Fruit fly (Drosophila melanogaster) whole organism, embryonic: ENCODE measurements around the gene Fic.

Source experiments
- Adf1 ChIP-seq: fragments of 200-800 bp; sonication (Bioruptor generic); IDR thresholded peaks from 2 replicates; pipeline ENCODE4 v1.3.6; 2022; ENCODE audit warnings: missing biosample characterization, missing genetic modification characterization
- Blimp-1 ChIP-seq: fragments of 200-800 bp; sonication (Bioruptor generic); optimal IDR thresholded peaks from 3 replicates; lab custom pipeline; 2018; ENCODE audit warnings: missing biosample characterization, missing genetic modification characterization, mild to moderate bottlenecking, moderate library complexity, missing genetic modification reagents
- Bteb2 ChIP-seq: fragments of 200-800 bp; sonication (Bioruptor generic); optimal IDR thresholded peaks from 2 replicates; lab custom pipeline; 2016; ENCODE audit warnings: missing biosample characterization, missing genetic modification characterization
- CG1024 ChIP-seq: fragments of 200-800 bp; sonication (Bioruptor generic); IDR thresholded peaks from 2 replicates; pipeline ENCODE4 v1.3.6; 2022; ENCODE audit warnings: missing biosample characterization, missing genetic modification characterization
- CG12659 ChIP-seq: fragments of 200-800 bp; sonication (Bioruptor generic); optimal IDR thresholded peaks from 3 replicates; lab custom pipeline; 2017; ENCODE audit warnings: mild to moderate bottlenecking, missing biosample characterization, missing genetic modification reagents, missing genetic modification characterization
- CG13894 ChIP-seq: fragments of 200-800 bp; sonication (Bioruptor generic); optimal IDR thresholded peaks from 3 replicates; lab custom pipeline; 2018; ENCODE audit warnings: missing biosample characterization, mild to moderate bottlenecking, missing genetic modification characterization, moderate library complexity
- CG17385 ChIP-seq: fragments of 200-800 bp; sonication (Bioruptor generic); optimal IDR thresholded peaks from 3 replicates; lab custom pipeline; 2018; ENCODE audit warnings: missing biosample characterization, mild to moderate bottlenecking, missing genetic modification characterization
- CG17568 ChIP-seq: fragments of 200-800 bp; sonication (Bioruptor generic); optimal IDR thresholded peaks from 2 replicates; lab custom pipeline; 2018; ENCODE audit warnings: missing biosample characterization, mild to moderate bottlenecking, missing genetic modification characterization, moderate library complexity
- CG17802 ChIP-seq: fragments of 200-800 bp; sonication (Bioruptor generic); optimal IDR thresholded peaks from 2 replicates; lab custom pipeline; 2018; ENCODE audit warnings: missing biosample characterization, mild to moderate bottlenecking, missing genetic modification characterization, moderate library complexity
- CG1832 ChIP-seq: fragments of 200-800 bp; sonication (Bioruptor generic); optimal IDR thresholded peaks from 2 replicates; lab custom pipeline; 2017; ENCODE audit warnings: missing biosample characterization, mild to moderate bottlenecking, missing genetic modification characterization, inconsistent platforms
- CG2116 ChIP-seq: fragments of 200-800 bp; sonication (Bioruptor generic); optimal IDR thresholded peaks from 3 replicates; lab custom pipeline; 2018; ENCODE audit warnings: missing biosample characterization, mild to moderate bottlenecking, missing genetic modification characterization
- CG2120 ChIP-seq: fragments of 200-800 bp; sonication (Bioruptor generic); optimal IDR thresholded peaks from 3 replicates; lab custom pipeline; 2016; ENCODE audit warnings: missing biosample characterization, missing genetic modification characterization
- CG2712 ChIP-seq: fragments of 200-800 bp; optimal IDR thresholded peaks from 3 replicates; lab custom pipeline; 2019; ENCODE audit warnings: missing biosample characterization, mild to moderate bottlenecking, missing genetic modification characterization, moderate library complexity
- CG30020 ChIP-seq: fragments of 200-800 bp; optimal IDR thresholded peaks from 2 replicates; lab custom pipeline; 2019; ENCODE audit warnings: missing biosample characterization, mild to moderate bottlenecking, missing genetic modification characterization, moderate library complexity
- CG30403 ChIP-seq: fragments of 200-800 bp; sonication (Bioruptor generic); optimal IDR thresholded peaks from 3 replicates; lab custom pipeline; 2016; ENCODE audit warnings: missing biosample characterization, missing genetic modification characterization
- CG34224 ChIP-seq: fragments of 200-800 bp; sonication (Bioruptor generic); IDR thresholded peaks from 3 replicates; pipeline ENCODE4 v1.3.6; 2022; ENCODE audit warnings: missing biosample characterization, missing genetic modification characterization; ENCODE audit not compliant: partially characterized antibody
- CG34376 ChIP-seq: fragments of 200-800 bp; sonication (Bioruptor generic); optimal IDR thresholded peaks from 2 replicates; lab custom pipeline; 2018; ENCODE audit warnings: missing biosample characterization, mild to moderate bottlenecking, missing genetic modification characterization
- CG5180 ChIP-seq: fragments of 200-800 bp; sonication (Bioruptor generic); optimal IDR thresholded peaks from 3 replicates; lab custom pipeline; 2017; ENCODE audit warnings: missing biosample characterization, missing genetic modification characterization, mild to moderate bottlenecking, moderate library complexity, missing genetic modification reagents
- CG6765 ChIP-seq: fragments of 200-800 bp; sonication (Bioruptor generic); optimal IDR thresholded peaks from 3 replicates; lab custom pipeline; 2017; ENCODE audit warnings: missing biosample characterization, mild to moderate bottlenecking, missing genetic modification characterization
- CG6813 ChIP-seq: fragments of 200-800 bp; sonication (Bioruptor generic); optimal IDR thresholded peaks from 2 replicates; lab custom pipeline; 2017; ENCODE audit warnings: missing biosample characterization, missing genetic modification characterization, mild to moderate bottlenecking, moderate library complexity, missing genetic modification reagents
- CG8944 ChIP-seq: fragments of 200-800 bp; sonication (Bioruptor generic); optimal IDR thresholded peaks from 3 replicates; lab custom pipeline; 2016; ENCODE audit warnings: missing biosample characterization, missing genetic modification characterization
- D19B ChIP-seq: fragments of 200-800 bp; sonication (Bioruptor generic); optimal IDR thresholded peaks from 2 replicates; lab custom pipeline; 2017; ENCODE audit warnings: missing biosample characterization, mild to moderate bottlenecking, missing genetic modification characterization
- Eip74EF ChIP-seq, 2 experiments: fragments of 200-800 bp in 1 of 2; fragments of >200 bp in 1 of 2; sonication (Bioruptor generic) in 1 of 2; optimal IDR thresholded peaks; 2 replicates each; lab custom pipeline; 2017 to 2019; ENCODE audit warnings: missing biosample characterization in 2 of 2, missing genetic modification characterization in 2 of 2, mild to moderate bottlenecking in 1 of 2, moderate library complexity in 1 of 2
- Fer1 ChIP-seq: fragments of 200-800 bp; sonication (Bioruptor generic); optimal IDR thresholded peaks from 2 replicates; lab custom pipeline; 2017; ENCODE audit warnings: missing biosample characterization, mild to moderate bottlenecking, missing genetic modification characterization
- Hey ChIP-seq: fragments of 200-800 bp; sonication (Bioruptor generic); optimal IDR thresholded peaks from 3 replicates; lab custom pipeline; 2018; ENCODE audit warnings: missing biosample characterization, mild to moderate bottlenecking, missing genetic modification characterization
- Hmx ChIP-seq: fragments of 200-800 bp; sonication (Bioruptor generic); optimal IDR thresholded peaks from 2 replicates; lab custom pipeline; 2016; ENCODE audit warnings: missing biosample characterization, missing genetic modification characterization
- Jarid2 ChIP-seq: fragments of 200-800 bp; sonication (Bioruptor generic); optimal IDR thresholded peaks from 3 replicates; lab custom pipeline; 2017; ENCODE audit warnings: mild to moderate bottlenecking, missing biosample characterization, missing genetic modification reagents, missing genetic modification characterization
- Med ChIP-seq: fragments of 200-800 bp; sonication (Bioruptor generic); peaks from one replicate; lab custom pipeline; 2016; ENCODE audit warnings: missing biosample characterization, missing genetic modification characterization, mild to moderate bottlenecking, inconsistent platforms, moderate library complexity
- NC2α ChIP-seq: fragments of 200-800 bp; sonication (Bioruptor generic); optimal IDR thresholded peaks from 2 replicates; lab custom pipeline; 2016; ENCODE audit warnings: missing biosample characterization, missing genetic modification characterization
- Rfx ChIP-seq: fragments of 200-800 bp; sonication (Bioruptor generic); IDR thresholded peaks from 2 replicates; pipeline ENCODE4 v1.3.6; 2022; ENCODE audit warnings: missing biosample characterization, missing genetic modification characterization
- Trl ChIP-seq, 3 experiments: fragments of >200 bp in 2 of 3; fragments of 200-800 bp in 1 of 3; sonication (Bioruptor generic) in 1 of 3; optimal IDR thresholded peaks; 2 replicates in 1 of 3; 3 replicates in 2 of 3; lab custom pipeline; 2016 to 2017; ENCODE audit warnings: missing biosample characterization in 1 of 3, missing genetic modification characterization in 1 of 3
- bbx ChIP-seq: fragments of 200-800 bp; sonication (Bioruptor generic); IDR thresholded peaks from 2 replicates; pipeline ENCODE4 v1.3.6; 2022; ENCODE audit warnings: missing biosample characterization, missing genetic modification characterization; ENCODE audit not compliant: partially characterized antibody
- chinmo ChIP-seq: fragments of 200-800 bp; sonication (Bioruptor generic); IDR thresholded peaks from 4 replicates; pipeline ENCODE4 v1.3.6; 2022; ENCODE audit warnings: missing biosample characterization, missing genetic modification characterization; ENCODE audit not compliant: partially characterized antibody
- chn ChIP-seq: fragments of 200-800 bp; sonication (Bioruptor generic); optimal IDR thresholded peaks from 2 replicates; lab custom pipeline; 2016; ENCODE audit warnings: missing biosample characterization, missing genetic modification characterization
- crol ChIP-seq: fragments of 200-800 bp; sonication (Bioruptor generic); IDR thresholded peaks from 2 replicates; pipeline ENCODE4 v1.3.6; 2022; ENCODE audit warnings: missing biosample characterization, missing genetic modification characterization
- exex ChIP-seq: fragments of 200-800 bp; sonication (Bioruptor generic); optimal IDR thresholded peaks from 4 replicates; lab custom pipeline; 2018; ENCODE audit warnings: missing biosample characterization, mild to moderate bottlenecking, missing genetic modification characterization, moderate library complexity
- fd64A ChIP-seq: fragments of 200-800 bp; sonication (Bioruptor generic); optimal IDR thresholded peaks from 3 replicates; lab custom pipeline; 2018; ENCODE audit warnings: missing biosample characterization, mild to moderate bottlenecking, missing genetic modification characterization
- insv ChIP-seq, 2 experiments: fragments of 200-800 bp; sonication (Bioruptor generic); optimal IDR thresholded peaks; 3 replicates each; lab custom pipeline; 2016 to 2018; ENCODE audit warnings: missing biosample characterization in 2 of 2, missing genetic modification characterization in 2 of 2
- lbe ChIP-seq: fragments of 200-800 bp; sonication (Bioruptor generic); optimal IDR thresholded peaks from 2 replicates; lab custom pipeline; 2016; ENCODE audit warnings: missing biosample characterization, mild to moderate bottlenecking, missing genetic modification characterization
- oc ChIP-seq: fragments of 200-800 bp; sonication (Bioruptor generic); optimal IDR thresholded peaks from 2 replicates; lab custom pipeline; 2018; ENCODE audit warnings: missing biosample characterization, mild to moderate bottlenecking, missing genetic modification characterization, moderate library complexity
- pita ChIP-seq: fragments of 200-800 bp; sonication (Bioruptor generic); optimal IDR thresholded peaks from 2 replicates; lab custom pipeline; 2017; ENCODE audit warnings: missing biosample characterization, mild to moderate bottlenecking, missing genetic modification characterization
- psq ChIP-seq: fragments of 200-800 bp; sonication (Bioruptor generic); optimal IDR thresholded peaks from 2 replicates; lab custom pipeline; 2017; ENCODE audit warnings: missing biosample characterization, missing genetic modification characterization
- sens ChIP-seq: fragments of 200-800 bp; sonication (Bioruptor generic); peaks from one replicate; lab custom pipeline; 2016; ENCODE audit warnings: missing biosample characterization, missing genetic modification characterization
- slp2 ChIP-seq: fragments of 200-800 bp; sonication (Bioruptor generic); optimal IDR thresholded peaks from 2 replicates; lab custom pipeline; 2016; ENCODE audit warnings: missing biosample characterization, missing genetic modification characterization
- stwl ChIP-seq: fragments of 200-800 bp; sonication (Bioruptor generic); optimal IDR thresholded peaks from 3 replicates; lab custom pipeline; 2018; ENCODE audit warnings: missing biosample characterization, mild to moderate bottlenecking, missing genetic modification characterization, moderate library complexity
- tna ChIP-seq: fragments of 200-800 bp; sonication (Bioruptor generic); IDR thresholded peaks from 2 replicates; pipeline ENCODE4 v1.3.6; 2022; ENCODE audit warnings: missing biosample characterization, missing genetic modification characterization; ENCODE audit not compliant: partially characterized antibody
- usp ChIP-seq: fragments of >200 bp; optimal IDR thresholded peaks from 2 replicates; lab custom pipeline; 2017; ENCODE audit warnings: missing biosample characterization, missing genetic modification characterization

The Fic gene

dm6 chr2L:6449753-6450152 lies 25.6 kb downstream of the Fic start (continued):
- TF ChIP-seq CG2712 (tag; lab: Kevin White, UChicago) (no peak), CG34376 (GFP tag; lab: Kevin White, UChicago) (no peak), CG8944 (no peak), CG30403 (GFP tag; lab: Kevin White, UChicago) (no peak), CG17385 (no peak), NC2α (GFP tag; lab: Kevin White, UChicago) (no peak), chinmo (GFP tag; lab: Robert Waterston, UW) (0 out of 4 replicates have a peak, but pooled peaks have one; percentile 18), Adf1 (GFP tag; lab: Robert Waterston, UW) (no peak), D19B (GFP tag; lab: Kevin White, UChicago) (no peak), sens (GFP tag; lab: Kevin White, UChicago) (peak; percentile 26), CG2120 (GFP tag; lab: Kevin White, UChicago) (no peak), CG1024 (GFP tag; lab: Robert Waterston, UW) (0 out of 2 replicates have a peak, but pooled peaks have one; percentile 3), Eip74EF (GFP tag; optimal IDR thresholded peaks at IDR 0.05; lab: Kevin White, UChicago) (no peak), usp (no peak), CG34224 (GFP tag; lab: Robert Waterston, UW) (no peak), tna (GFP tag; lab: Robert Waterston, UW) (no peak), CG5180 (GFP tag; lab: Kevin White, UChicago) (no peak), stwl (tag; lab: Kevin White, UChicago) (no peak), Med (peak; percentile 43), CG6765 (GFP tag; lab: Kevin White, UChicago) (no peak), Bteb2 (no peak), lbe (GFP tag; lab: Kevin White, UChicago) (no peak)

dm6 chr2L:6455032-6455954 lies 31.2 kb downstream of the Fic start, which contains the start of gene retm:
TSS of gene retm (minus strand) at chr2L:6455929.
- TF ChIP-seq Blimp-1 (GFP tag; lab: Kevin White, UChicago), result no peak
- TF ChIP-seq CG6813, result peak; percentile 10
- TF ChIP-seq CG2116 (GFP tag; lab: Kevin White, UChicago), result no peak
- peak; percentile 93 for TF ChIP-seq crol (GFP tag; lab: Robert Waterston, UW)
- TF ChIP-seq chn (GFP tag; lab: Kevin White, UChicago), result peak; percentile 70
- peak; percentile 83 for TF ChIP-seq CG17802 (tag; lab: Kevin White, UChicago)
- peak; percentile 39 for TF ChIP-seq Jarid2 (GFP tag; lab: Kevin White, UChicago)
- no peak for TF ChIP-seq slp2 (GFP tag; lab: Kevin White, UChicago)
- peak; percentile 50 for TF ChIP-seq CG30020 (tag; lab: Kevin White, UChicago)
- peak in 1 of 2 experiments; percentile 24 for TF ChIP-seq insv (GFP tag; optimal IDR thresholded peaks at IDR 0.05; lab: Kevin White, UChicago)
- TF ChIP-seq Hmx, result no peak
- peak; percentile 39 for TF ChIP-seq CG17568
- peak; percentile 37 for TF ChIP-seq oc (tag; lab: Kevin White, UChicago)
- no peak for TF ChIP-seq CG13894 (tag; lab: Kevin White, UChicago)
- TF ChIP-seq Trl (optimal IDR thresholded peaks at IDR 0.05; lab: Kevin White, UChicago), result peak in 1 of 2 experiments; percentile 12
- no peak for TF ChIP-seq Trl (GFP tag; optimal IDR thresholded peaks at IDR 0.05; lab: Kevin White, UChicago)
- no peak for TF ChIP-seq CG12659 (GFP tag; lab: Kevin White, UChicago)
- no peak for TF ChIP-seq pita (GFP tag; lab: Kevin White, UChicago)
- peak; percentile 23; the same call in 1 of the 2 replicates for TF ChIP-seq Rfx (GFP tag; lab: Robert Waterston, UW)
- no peak for TF ChIP-seq psq
- no peak for TF ChIP-seq Hey (tag; lab: Kevin White, UChicago)
- TF ChIP-seq CG1832 (GFP tag; lab: Kevin White, UChicago), result peak; percentile 79
- peak; percentile 17 for TF ChIP-seq Fer1
- peak; percentile 39; the same call in 1 of the 2 replicates for TF ChIP-seq bbx (GFP tag; lab: Robert Waterston, UW)
- peak; percentile 19 for TF ChIP-seq fd64A (GFP tag; lab: Kevin White, UChicago)
- peak; percentile 15 for TF ChIP-seq exex (tag; lab: Kevin White, UChicago)
